Worm (Caenorhabditis elegans) whole organism, mixed stage, embryonic: ENCODE data around the gene cul-5.

Source experiments
- bed-3 ChIP-seq: fragments of 200-800 bp; sonication (Bioruptor generic); optimal IDR thresholded peaks from 3 replicates; lab custom pipeline; 2018; ENCODE audit warnings: mild to moderate bottlenecking, missing genetic modification characterization, moderate library complexity, missing compliant biosample characterization
- blmp-1 ChIP-seq: fragments of 150-350 bp; optimal IDR thresholded peaks from 2 replicates; lab custom pipeline; 2014; ENCODE audit warnings: missing biosample characterization, missing genetic modification characterization
- ceh-43 ChIP-seq: fragments of 200-800 bp; sonication (Bioruptor generic); optimal IDR thresholded peaks from 2 replicates; lab custom pipeline; 2018; ENCODE audit warnings: mild to moderate bottlenecking, missing genetic modification characterization, moderate library complexity, missing compliant biosample characterization
- ceh-83 ChIP-seq: fragments of 200-800 bp; sonication (Bioruptor generic); optimal IDR thresholded peaks from 2 replicates; lab custom pipeline; 2018; ENCODE audit warnings: mild to moderate bottlenecking, missing genetic modification characterization, missing compliant biosample characterization
- ces-1 ChIP-seq: fragments of 150-350 bp; optimal IDR thresholded peaks from 2 replicates; lab custom pipeline; 2014; ENCODE audit warnings: missing biosample characterization, missing genetic modification reagents, missing genetic modification characterization
- cnd-1 ChIP-seq: fragments of 200-800 bp; sonication (Bioruptor generic); optimal IDR thresholded peaks from 2 replicates; lab custom pipeline; 2018; ENCODE audit warnings: mild to moderate bottlenecking, missing genetic modification characterization, missing compliant biosample characterization
- elt-1 ChIP-seq: sonication (generic microtip); optimal IDR thresholded peaks from 2 replicates; lab custom pipeline; 2017; ENCODE audit warnings: missing genetic modification characterization, mild to moderate bottlenecking, missing compliant biosample characterization, antibody characterized with exemption, moderate library complexity, borderline replicate concordance; ENCODE audit not compliant: insufficient read depth
- elt-3 ChIP-seq: fragments of 150-350 bp; optimal IDR thresholded peaks from 2 replicates; lab custom pipeline; 2014; ENCODE audit warnings: missing biosample characterization, missing genetic modification characterization
- flh-1 ChIP-seq: fragments of 200-800 bp; sonication (Bioruptor generic); optimal IDR thresholded peaks from 2 replicates; lab custom pipeline; 2018; ENCODE audit warnings: mild to moderate bottlenecking, missing genetic modification characterization, moderate library complexity, missing compliant biosample characterization
- ham-2 ChIP-seq: fragments of 200-800 bp; sonication (Bioruptor generic); optimal IDR thresholded peaks from 2 replicates; lab custom pipeline; 2018; ENCODE audit warnings: mild to moderate bottlenecking, missing genetic modification characterization, missing compliant biosample characterization
- hlh-1 ChIP-seq: fragments of 150-350 bp; optimal IDR thresholded peaks from 2 replicates; lab custom pipeline; 2014; ENCODE audit warnings: missing biosample characterization, missing genetic modification reagents, missing genetic modification characterization
- lin-13 ChIP-seq: fragments of 150-350 bp; optimal IDR thresholded peaks from 2 replicates; lab custom pipeline; 2014; ENCODE audit warnings: missing biosample characterization, missing genetic modification characterization
- lin-32 ChIP-seq: fragments of 200-800 bp; sonication (Bioruptor generic); optimal IDR thresholded peaks from 2 replicates; lab custom pipeline; 2018; ENCODE audit warnings: mild to moderate bottlenecking, missing genetic modification characterization, missing compliant biosample characterization
- mab-5 ChIP-seq: fragments of 150-350 bp; optimal IDR thresholded peaks from 2 replicates; lab custom pipeline; 2014; ENCODE audit warnings: missing biosample characterization, missing genetic modification characterization
- mep-1 ChIP-seq: fragments of 150-350 bp; optimal IDR thresholded peaks from 2 replicates; lab custom pipeline; 2017; ENCODE audit warnings: missing biosample characterization, missing genetic modification reagents, missing genetic modification characterization, inconsistent platforms
- mls-2 ChIP-seq: sonication (generic microtip); optimal IDR thresholded peaks from 2 replicates; lab custom pipeline; 2016; ENCODE audit warnings: mild to moderate bottlenecking, missing genetic modification characterization, moderate library complexity, missing compliant biosample characterization
- nhr-12 ChIP-seq: fragments of 150-350 bp; optimal IDR thresholded peaks from 2 replicates; lab custom pipeline; 2014; ENCODE audit warnings: missing biosample characterization, missing genetic modification characterization
- nhr-2 ChIP-seq: fragments of 150-350 bp; optimal IDR thresholded peaks from 2 replicates; lab custom pipeline; 2014; ENCODE audit warnings: missing biosample characterization, missing genetic modification characterization
- nhr-237 ChIP-seq: fragments of 150-350 bp; optimal IDR thresholded peaks from 2 replicates; lab custom pipeline; 2014; ENCODE audit warnings: missing biosample characterization, missing genetic modification characterization
- nhr-28 ChIP-seq: fragments of 150-350 bp; optimal IDR thresholded peaks from 2 replicates; lab custom pipeline; 2014; ENCODE audit warnings: missing biosample characterization, missing genetic modification characterization
- nhr-76 ChIP-seq: sonication (generic microtip); optimal IDR thresholded peaks from 2 replicates; lab custom pipeline; 2017; ENCODE audit warnings: missing biosample characterization, missing genetic modification characterization
- pha-4 ChIP-seq: fragments of 150-350 bp; optimal IDR thresholded peaks from 2 replicates; lab custom pipeline; 2018; ENCODE audit warnings: missing biosample characterization, missing genetic modification reagents, missing genetic modification characterization
- sem-2 ChIP-seq: fragments of 200-800 bp; sonication (Bioruptor generic); optimal IDR thresholded peaks from 2 replicates; lab custom pipeline; 2018; ENCODE audit warnings: mild to moderate bottlenecking, missing genetic modification characterization, missing compliant biosample characterization
- sptf-1 ChIP-seq: sonication (generic microtip); optimal IDR thresholded peaks from 2 replicates; lab custom pipeline; 2017; ENCODE audit warnings: mild to moderate bottlenecking, missing genetic modification characterization, moderate library complexity, missing compliant biosample characterization
- tbx-8 ChIP-seq: fragments of 200-800 bp; sonication (Bioruptor generic); optimal IDR thresholded peaks from 2 replicates; lab custom pipeline; 2018; ENCODE audit warnings: mild to moderate bottlenecking, missing genetic modification characterization, moderate library complexity, missing compliant biosample characterization
- unc-120 ChIP-seq: sonication (generic microtip); optimal IDR thresholded peaks from 2 replicates; lab custom pipeline; 2017; ENCODE audit warnings: missing genetic modification characterization, missing compliant biosample characterization; ENCODE audit not compliant: poor library complexity, severe bottlenecking
- unc-39 ChIP-seq: fragments of 150-350 bp; optimal IDR thresholded peaks from 2 replicates; lab custom pipeline; 2014; ENCODE audit warnings: missing biosample characterization, missing genetic modification characterization
- zip-8 ChIP-seq: fragments of 150-350 bp; optimal IDR thresholded peaks from 2 replicates; lab custom pipeline; 2014; ENCODE audit warnings: missing biosample characterization, missing genetic modification characterization
- ztf-11 ChIP-seq: fragments of 150-350 bp; optimal IDR thresholded peaks from 2 replicates; lab custom pipeline; 2014; ENCODE audit warnings: missing biosample characterization, missing genetic modification characterization

cul-5 gene

DNA sequence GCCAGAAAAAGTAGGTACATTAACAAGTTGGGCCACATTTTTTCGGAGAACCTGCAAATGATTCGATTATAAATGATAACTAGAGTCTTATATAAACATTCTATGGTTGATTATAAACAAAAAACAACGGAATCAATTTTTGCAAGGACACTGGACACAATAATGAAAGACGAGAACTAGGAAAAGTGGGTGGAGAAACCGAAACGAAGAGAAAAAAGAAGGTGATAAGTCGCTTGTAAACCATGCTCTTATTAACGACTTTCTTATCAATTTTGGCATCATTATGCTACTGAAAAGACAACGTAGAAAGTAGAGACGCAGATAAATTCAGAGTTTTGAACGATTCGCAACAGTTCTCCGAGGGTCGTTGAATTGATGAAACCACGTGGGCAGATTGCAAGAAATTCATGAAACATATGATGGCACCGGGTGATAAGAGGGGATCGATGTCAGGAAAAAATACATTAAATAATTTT lies 10.8 kb downstream of the cul-5 start, which contains the start of gene ZK856.5:
ZK856.5 (minus strand) TSS at position 51 of the 476 bp plus-strand sequence.
- TF ChIP-seq nhr-2: no peak
- no peak for TF ChIP-seq lin-32 (GFP tag; lab: Kevin White, UChicago)
- no peak for TF ChIP-seq ztf-11
- TF ChIP-seq hlh-1 (tag; lab: Kevin White, UChicago): no peak
- TF ChIP-seq unc-120 (tag; lab: Kevin White, UChicago): no peak
- no peak for TF ChIP-seq elt-3 (tag; lab: Kevin White, UChicago)
- TF ChIP-seq elt-1 (tag; lab: Kevin White, UChicago): no peak
- TF ChIP-seq pha-4 (tag; lab: Kevin White, UChicago): no peak
- TF ChIP-seq unc-39 (tag; lab: Kevin White, UChicago): no peak
- no peak for TF ChIP-seq mab-5
- no peak for TF ChIP-seq nhr-237
- no peak for TF ChIP-seq bed-3 (GFP tag; lab: Kevin White, UChicago)
- no peak for TF ChIP-seq mls-2 (tag; lab: Kevin White, UChicago)
- no peak for TF ChIP-seq lin-13
- TF ChIP-seq sem-2: no peak

DNA sequence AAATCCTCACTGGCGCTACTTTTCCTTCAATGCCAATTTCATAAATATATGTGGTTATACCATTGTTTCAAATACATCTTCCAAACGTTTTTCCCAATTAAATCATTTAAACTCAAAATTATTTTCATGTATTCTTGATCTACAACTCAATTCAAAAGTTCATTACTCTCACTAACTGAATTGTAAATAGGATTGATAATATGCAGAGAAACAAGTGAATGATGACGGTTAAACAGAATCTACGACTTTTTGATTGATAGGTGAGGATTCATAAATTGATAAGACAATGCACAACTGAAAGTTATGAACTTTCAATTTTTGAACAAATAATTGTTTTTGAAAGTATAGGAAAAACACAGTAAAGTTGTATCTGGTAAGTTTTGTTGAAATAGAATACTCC lies 11.9 kb downstream of the cul-5 start:
- TF ChIP-seq elt-1 (tag; lab: Kevin White, UChicago): no peak
- no peak for TF ChIP-seq mls-2 (tag; lab: Kevin White, UChicago)
- no peak for TF ChIP-seq unc-120 (tag; lab: Kevin White, UChicago)
- no peak for TF ChIP-seq blmp-1 (tag; lab: Kevin White, UChicago)
- no peak for TF ChIP-seq nhr-237
- TF ChIP-seq ceh-43 (GFP tag; lab: Kevin White, UChicago): no peak
- no peak for TF ChIP-seq mep-1 (tag; lab: Kevin White, UChicago)
- TF ChIP-seq bed-3 (GFP tag; lab: Kevin White, UChicago): no peak
- TF ChIP-seq pha-4 (tag; lab: Kevin White, UChicago): no peak
- no peak for TF ChIP-seq sptf-1
- no peak for TF ChIP-seq sem-2
- no peak for TF ChIP-seq zip-8 (tag; lab: Kevin White, UChicago)

DNA sequence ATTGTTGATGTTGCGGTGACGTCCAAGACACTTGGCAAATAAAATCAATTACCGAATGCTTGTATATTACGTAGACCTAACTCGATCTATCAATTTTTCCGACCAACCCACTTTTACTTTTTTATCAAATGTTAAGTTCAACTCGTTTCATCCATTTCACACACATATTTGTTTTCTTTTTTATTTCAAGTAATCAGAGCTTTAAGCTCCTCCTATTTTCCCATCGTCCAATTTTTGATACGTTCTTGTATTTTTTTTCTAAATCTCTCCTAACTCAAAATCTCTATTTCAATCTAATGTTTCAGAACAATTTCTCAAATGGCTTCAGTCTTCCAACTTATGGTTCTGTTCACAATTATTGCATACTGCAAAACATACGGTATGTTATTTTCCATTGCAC lies 19.1 kb downstream of the cul-5 start, which contains the start of gene ZK856.6:
ZK856.6 (plus strand) TSS at position 301 of the 400 bp plus-strand sequence.
- no peak for TF ChIP-seq nhr-237
- no peak for TF ChIP-seq zip-8 (tag; lab: Kevin White, UChicago)
- TF ChIP-seq tbx-8: no peak
- no peak for TF ChIP-seq ham-2 (GFP tag; lab: Kevin White, UChicago)
- TF ChIP-seq lin-32 (GFP tag; lab: Kevin White, UChicago): no peak
- TF ChIP-seq elt-3 (tag; lab: Kevin White, UChicago): no peak
- no peak for TF ChIP-seq cnd-1 (tag; lab: Kevin White, UChicago)
- TF ChIP-seq flh-1: no peak

DNA sequence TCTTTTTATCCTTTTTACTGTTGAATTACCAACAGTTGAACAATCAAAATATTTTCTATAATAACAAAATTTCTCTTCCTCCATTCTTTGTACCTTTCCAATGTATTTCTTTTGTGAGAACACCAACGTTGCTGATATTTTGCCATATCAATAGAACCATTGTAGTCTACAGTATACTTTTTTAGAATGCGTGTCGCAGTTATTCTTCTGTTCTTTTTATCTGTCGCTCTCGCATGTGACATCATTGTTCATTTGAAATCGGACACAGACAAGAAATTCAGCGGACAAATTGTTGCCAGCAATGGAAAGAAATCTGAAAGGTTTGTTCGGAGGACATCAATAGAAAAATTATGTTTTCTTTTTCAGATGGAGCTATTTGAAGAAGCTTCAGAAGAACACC lies 22.6 kb downstream of the cul-5 start, which contains the start of gene ZK856.7:
ZK856.7 (plus strand) TSS at position 186 of the 400 bp plus-strand sequence.
- TF ChIP-seq unc-120 (tag; lab: Kevin White, UChicago) (no peak), flh-1 (no peak), pha-4 (tag; lab: Kevin White, UChicago) (no peak), ces-1 (GFP tag; lab: Kevin White, UChicago) (no peak), sptf-1 (no peak), ceh-83 (GFP tag; lab: Kevin White, UChicago) (no peak), nhr-28 (tag; lab: Kevin White, UChicago) (no peak)

DNA sequence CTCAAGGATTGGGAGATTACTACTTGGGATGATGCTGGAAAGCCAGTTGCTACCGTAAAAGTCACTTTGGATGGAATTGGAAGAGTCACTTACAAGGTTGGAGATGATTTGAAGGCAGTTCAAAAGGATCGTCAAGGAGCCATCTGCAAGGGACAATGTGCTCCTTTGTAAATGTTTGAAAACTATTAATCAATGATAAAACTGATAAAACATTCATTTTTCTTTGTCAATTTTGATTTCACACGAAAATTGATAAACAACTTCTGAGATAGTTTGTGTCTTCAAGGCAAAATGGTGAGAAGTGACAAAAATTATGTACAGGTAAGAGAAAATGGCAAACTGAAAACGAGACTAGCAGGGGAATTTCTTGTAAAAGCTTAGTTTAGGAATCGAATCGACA lies 23.0 kb downstream of the cul-5 start:
- TF ChIP-seq nhr-2 (no peak), nhr-76 (tag; lab: Kevin White, UChicago) (no peak), sem-2 (no peak), blmp-1 (tag; lab: Kevin White, UChicago) (no peak), ceh-83 (GFP tag; lab: Kevin White, UChicago) (no peak)

DNA sequence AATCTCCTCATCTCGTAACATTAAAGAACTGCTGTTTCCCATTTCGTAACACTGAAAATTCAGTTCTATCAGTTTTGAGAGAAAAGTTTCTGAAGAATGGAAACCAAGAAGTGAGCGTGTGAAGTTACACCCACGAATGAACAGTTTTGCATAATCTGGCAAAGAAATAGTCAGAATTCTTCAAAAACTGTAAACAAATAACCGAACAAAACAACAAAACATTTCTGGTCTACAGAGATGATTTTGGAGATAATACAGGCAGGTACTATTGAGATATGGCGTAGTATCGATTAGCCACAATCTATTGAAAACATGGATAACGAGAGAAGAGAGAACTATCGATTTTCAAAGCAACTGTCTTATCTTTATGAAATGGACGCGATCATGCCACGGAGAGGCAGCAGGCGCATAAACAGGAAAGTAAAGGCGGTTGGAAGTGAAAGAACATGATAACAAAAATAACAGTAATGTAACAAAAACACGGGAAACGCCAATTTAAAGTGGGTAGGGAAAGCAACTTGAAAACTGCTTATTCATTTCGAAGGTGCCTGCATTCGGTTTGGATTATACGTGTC lies 24.2 kb downstream of the cul-5 start, which contains the start of gene chpf-1:
chpf-1 (minus strand) TSS at position 51 of the 575 bp plus-strand sequence.
- TF ChIP-seq nhr-2 (no peak), cnd-1 (tag; lab: Kevin White, UChicago) (no peak), lin-13 (no peak), nhr-12 (no peak), zip-8 (tag; lab: Kevin White, UChicago) (no peak)
